Worm (Caenorhabditis elegans) whole organism, L3 larva: Measurements from ENCODE around the gene daf-5.

Experiments used
- ama-1 ChIP-seq: fragments of 150-350 bp; optimal IDR thresholded peaks from 2 replicates; lab custom pipeline; 2018
- daf-12 ChIP-seq: fragments of 150-350 bp; optimal IDR thresholded peaks from 2 replicates; lab custom pipeline; 2014; ENCODE audit warnings: missing biosample characterization, missing genetic modification reagents, missing genetic modification characterization
- elt-1 ChIP-seq: fragments of 150-350 bp; optimal IDR thresholded peaks from 2 replicates; lab custom pipeline; 2014; ENCODE audit warnings: missing biosample characterization, missing genetic modification characterization
- eor-1 ChIP-seq, 2 experiments: fragments of 150-350 bp; optimal IDR thresholded peaks; 2 replicates each; lab custom pipeline; 2014 to 2018; ENCODE audit warnings: missing biosample characterization in 2 of 2, missing genetic modification characterization in 2 of 2
- fkh-10 ChIP-seq: sonication (generic microtip); optimal IDR thresholded peaks from 2 replicates; lab custom pipeline; 2017; ENCODE audit warnings: missing biosample characterization, missing genetic modification reagents, missing genetic modification characterization
- fkh-2 ChIP-seq: fragments of 150-350 bp; optimal IDR thresholded peaks from 2 replicates; lab custom pipeline; 2014; ENCODE audit warnings: missing biosample characterization, missing genetic modification reagents, missing genetic modification characterization
- fos-1 ChIP-seq: fragments of 150-350 bp; optimal IDR thresholded peaks from 2 replicates; lab custom pipeline; 2014; ENCODE audit warnings: missing biosample characterization, missing genetic modification characterization
- nhr-43 ChIP-seq: sonication (generic microtip); optimal IDR thresholded peaks from 2 replicates; lab custom pipeline; 2016; ENCODE audit warnings: mild to moderate bottlenecking, missing genetic modification characterization, missing compliant biosample characterization; ENCODE audit not compliant: poor library complexity, severe bottlenecking
- nhr-67 ChIP-seq: fragments of 150-350 bp; optimal IDR thresholded peaks from 2 replicates; lab custom pipeline; 2014; ENCODE audit warnings: missing biosample characterization, missing genetic modification characterization
- pha-4 ChIP-seq: fragments of 150-350 bp; optimal IDR thresholded peaks from 2 replicates; lab custom pipeline; 2014; ENCODE audit warnings: missing biosample characterization, missing genetic modification reagents, missing genetic modification characterization
- unc-62 ChIP-seq: fragments of 150-350 bp; sonication (generic microtip); optimal IDR thresholded peaks from 4 replicates; lab custom pipeline; 2014; ENCODE audit warnings: missing biosample characterization, missing genetic modification reagents, missing genetic modification characterization
- zag-1 ChIP-seq: fragments of 150-350 bp; optimal IDR thresholded peaks from 2 replicates; lab custom pipeline; 2014; ENCODE audit warnings: missing biosample characterization, missing genetic modification characterization
- ztf-11 ChIP-seq: fragments of 150-350 bp; optimal IDR thresholded peaks from 2 replicates; lab custom pipeline; 2014; ENCODE audit warnings: missing biosample characterization, missing genetic modification characterization

DNA sequence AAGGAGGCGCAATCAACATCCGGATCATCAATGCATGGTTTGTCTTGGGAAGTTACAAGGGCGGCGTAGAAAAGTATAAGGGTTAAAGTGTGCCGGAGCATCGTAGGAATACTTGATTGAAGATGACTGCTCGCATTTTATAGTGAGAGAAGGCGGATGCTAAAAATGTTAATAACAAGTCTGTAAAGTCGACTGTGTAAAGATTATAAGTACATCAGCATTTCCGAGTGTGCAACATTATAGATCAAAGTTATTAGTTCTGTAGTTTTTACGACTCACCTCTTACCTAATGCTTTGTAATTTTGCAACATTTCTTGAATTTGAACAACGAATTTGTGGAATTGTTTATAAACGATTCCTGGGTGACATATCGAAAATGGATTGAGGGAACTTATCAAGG lies 57.2 kb downstream of the daf-5 start, which contains the start of gene Y39G8B.7:
- TF ChIP-seq unc-62 (GFP tag; lab: Kevin White, UChicago), result no peak
- TF ChIP-seq eor-1 (tag; optimal IDR thresholded peaks at IDR 0.05; lab: Kevin White, UChicago), result no peak
- TF ChIP-seq daf-12 (tag; lab: Kevin White, UChicago), result no peak
- no peak for TF ChIP-seq ztf-11 (tag; lab: Kevin White, UChicago)
- TF ChIP-seq nhr-43, result no peak
- no peak for TF ChIP-seq pha-4
- TF ChIP-seq ama-1 (lab: Kevin White, UChicago), result no peak
- no peak for TF ChIP-seq fkh-10 (GFP tag; lab: Kevin White, UChicago)
- no peak for TF ChIP-seq fkh-2 (tag; lab: Kevin White, UChicago)
- no peak for TF ChIP-seq fos-1 (tag; lab: Kevin White, UChicago)
- no peak for TF ChIP-seq nhr-67 (tag; lab: Kevin White, UChicago)
- no peak for TF ChIP-seq elt-1 (tag; lab: Kevin White, UChicago)
- no peak for TF ChIP-seq zag-1 (tag; lab: Kevin White, UChicago)
